Worm (Caenorhabditis elegans) whole organism, dauer: ENCODE data around the gene W02F12.2.

Source experiments
- unc-62 ChIP-seq: sonication (generic microtip); optimal IDR thresholded peaks from 2 replicates; lab custom pipeline; 2017; ENCODE audit warnings: missing biosample characterization, missing genetic modification reagents, missing genetic modification characterization

The W02F12.2 gene

ce11 chrV:6699021-6699420, 1.6 kb upstream of the W02F12.2 start:
- TF ChIP-seq unc-62 (GFP tag; lab: Kevin White, UChicago) = no peak

- no peak for TF ChIP-seq unc-62 (GFP tag; lab: Kevin White, UChicago)
Measured at ce11 chrV:6694668-6695067, 2.8 kb downstream of the W02F12.2 start, which contains the start of gene W02F12.8. TSS of gene W02F12.8 (minus strand) at chrV:6694768.

ce11 chrV:6691813-6692351, 5.6 kb downstream of the W02F12.2 start, which contains the start of gene mtl-1:
TSS of gene mtl-1 (minus strand) at chrV:6691863.
- TF ChIP-seq unc-62 (GFP tag; lab: Kevin White, UChicago) = no peak

- TF ChIP-seq unc-62 (GFP tag; lab: Kevin White, UChicago) = no peak
Measured at ce11 chrV:6690075-6690474, 7.4 kb downstream of the W02F12.2 start.

- TF ChIP-seq unc-62 (GFP tag; lab: Kevin White, UChicago) = no peak
Measured at ce11 chrV:6688392-6688791, 9.1 kb downstream of the W02F12.2 start, which contains the start of gene K11G9.5. TSS of gene K11G9.5 (minus strand) at chrV:6688492.

ce11 chrV:6685963-6686362, 11.5 kb downstream of the W02F12.2 start:
- no peak for TF ChIP-seq unc-62 (GFP tag; lab: Kevin White, UChicago)

- no peak for TF ChIP-seq unc-62 (GFP tag; lab: Kevin White, UChicago)
Measured at ce11 chrV:6685499-6685898, 12.0 kb downstream of the W02F12.2 start.

- TF ChIP-seq unc-62 (GFP tag; lab: Kevin White, UChicago) = no peak
Measured at ce11 chrV:6684541-6684940, 12.9 kb downstream of the W02F12.2 start.

ce11 chrV:6683740-6684139, 13.7 kb downstream of the W02F12.2 start:
- TF ChIP-seq unc-62 (GFP tag; lab: Kevin White, UChicago) = no peak

ce11 chrV:6683282-6683681, 14.2 kb downstream of the W02F12.2 start:
- no peak for TF ChIP-seq unc-62 (GFP tag; lab: Kevin White, UChicago)

ce11 chrV:6681501-6681900, 16.0 kb downstream of the W02F12.2 start, which contains the start of gene egl-46:
TSS of gene egl-46 (minus strand) at chrV:6681573.
- TF ChIP-seq unc-62 (GFP tag; lab: Kevin White, UChicago) = no peak

- no peak for TF ChIP-seq unc-62 (GFP tag; lab: Kevin White, UChicago)
Measured at ce11 chrV:6676158-6676849, 21.1 kb downstream of the W02F12.2 start, which contains the start of gene cest-34. TSS of gene cest-34 (plus strand) at chrV:6676799.

ce11 chrV:6673967-6674366, 23.5 kb downstream of the W02F12.2 start, which contains the start of gene cest-31:
TSS of gene cest-31 (plus strand) at chrV:6674267.
- no peak for TF ChIP-seq unc-62 (GFP tag; lab: Kevin White, UChicago)

- TF ChIP-seq unc-62 (GFP tag; lab: Kevin White, UChicago) = no peak
Measured at ce11 chrV:6669520-6669919, 27.9 kb downstream of the W02F12.2 start, which contains the start of gene cest-28. TSS of gene cest-28 (plus strand) at chrV:6669820.

- TF ChIP-seq unc-62 (GFP tag; lab: Kevin White, UChicago) = no peak
Measured at ce11 chrV:6668741-6669140, 28.7 kb downstream of the W02F12.2 start, which contains the start of gene str-180. TSS of gene str-180 (minus strand) at chrV:6668841.

- TF ChIP-seq unc-62 (GFP tag; lab: Kevin White, UChicago) = no peak
Measured at ce11 chrV:6666557-6666956, 30.9 kb downstream of the W02F12.2 start.

- TF ChIP-seq unc-62 (GFP tag; lab: Kevin White, UChicago) = no peak
Measured at ce11 chrV:6665751-6666150, 31.7 kb downstream of the W02F12.2 start, which contains the start of gene pmp-5. TSS of gene pmp-5 (minus strand) at chrV:6665813.
